Worm (Caenorhabditis elegans) whole organism, L2 larva: Measurements from ENCODE around the gene D1086.19.
A peak's percentile ranks its signal among the peaks of the same experiment; 100 is the strongest.

Experiments
- C34F6.9 ChIP-seq: fragments of 150-350 bp; optimal IDR thresholded peaks from 2 replicates; lab custom pipeline; 2014; ENCODE audit warnings: missing biosample characterization, missing genetic modification characterization
- F13H6.1 ChIP-seq: sonication (generic microtip); optimal IDR thresholded peaks from 2 replicates; lab custom pipeline; 2016; ENCODE audit warnings: missing genetic modification characterization, missing compliant biosample characterization
- ZK546.5 ChIP-seq: sonication (generic microtip); optimal IDR thresholded peaks from 2 replicates; lab custom pipeline; 2017; ENCODE audit warnings: missing biosample characterization, missing genetic modification characterization
- ama-1 ChIP-seq: fragments of 150-350 bp; optimal IDR thresholded peaks from 2 replicates; lab custom pipeline; 2018; ENCODE audit warnings: inconsistent platforms
- blmp-1 ChIP-seq: sonication (generic microtip); optimal IDR thresholded peaks from 2 replicates; lab custom pipeline; 2017; ENCODE audit warnings: missing genetic modification characterization, mild to moderate bottlenecking, missing compliant biosample characterization, antibody characterized with exemption, moderate library complexity; ENCODE audit not compliant: insufficient read depth
- ceh-16 ChIP-seq: fragments of 150-350 bp; optimal IDR thresholded peaks from 2 replicates; lab custom pipeline; 2014; ENCODE audit warnings: missing biosample characterization, missing genetic modification characterization
- ceh-82 ChIP-seq: fragments of 150-350 bp; optimal IDR thresholded peaks from 2 replicates; lab custom pipeline; 2014; ENCODE audit warnings: missing biosample characterization, missing genetic modification characterization
- crh-2 ChIP-seq: sonication (generic microtip); optimal IDR thresholded peaks from 2 replicates; lab custom pipeline; 2017; ENCODE audit warnings: missing biosample characterization, missing genetic modification characterization
- elt-1 ChIP-seq: fragments of 150-350 bp; optimal IDR thresholded peaks from 2 replicates; lab custom pipeline; 2014; ENCODE audit warnings: missing biosample characterization, missing genetic modification characterization
- elt-3 ChIP-seq: sonication (generic microtip); optimal IDR thresholded peaks from 2 replicates; lab custom pipeline; 2017; ENCODE audit warnings: missing biosample characterization, missing genetic modification characterization
- fos-1 ChIP-seq: fragments of 150-350 bp; optimal IDR thresholded peaks from 2 replicates; lab custom pipeline; 2014; ENCODE audit warnings: missing biosample characterization, missing genetic modification characterization
- lin-11 ChIP-seq: fragments of 150-350 bp; sonication (generic microtip); optimal IDR thresholded peaks from 2 replicates; lab custom pipeline; 2014; ENCODE audit warnings: missing biosample characterization, missing genetic modification characterization, inconsistent platforms, mixed read lengths
- lin-13 ChIP-seq: fragments of 150-350 bp; optimal IDR thresholded peaks from 2 replicates; lab custom pipeline; 2014; ENCODE audit warnings: missing biosample characterization, missing genetic modification reagents, missing genetic modification characterization
- lsy-2 ChIP-seq, 2 experiments: fragments of 150-350 bp in 1 of 2; sonication (generic microtip) in 1 of 2; optimal IDR thresholded peaks; 2 replicates each; lab custom pipeline; 2014 to 2017; ENCODE audit warnings: missing biosample characterization in 2 of 2, missing genetic modification characterization in 2 of 2
- mab-5 ChIP-seq: fragments of 150-350 bp; optimal IDR thresholded peaks from 2 replicates; lab custom pipeline; 2014; ENCODE audit warnings: missing biosample characterization, missing genetic modification characterization
- mbf-1 ChIP-seq: sonication (generic microtip); optimal IDR thresholded peaks from 2 replicates; lab custom pipeline; 2017; ENCODE audit warnings: missing biosample characterization, missing genetic modification characterization
- mdl-1 ChIP-seq, 2 experiments: fragments of 150-350 bp in 1 of 2; sonication (generic microtip) in 1 of 2; optimal IDR thresholded peaks; 2 replicates each; lab custom pipeline; 2017; ENCODE audit warnings: missing biosample characterization in 2 of 2, missing genetic modification characterization in 2 of 2
- nhr-10 ChIP-seq: sonication (generic microtip); optimal IDR thresholded peaks from 2 replicates; lab custom pipeline; 2017; ENCODE audit warnings: missing biosample characterization, missing genetic modification characterization
- nhr-11 ChIP-seq: fragments of 150-350 bp; optimal IDR thresholded peaks from 2 replicates; lab custom pipeline; 2014; ENCODE audit warnings: missing biosample characterization, missing genetic modification characterization
- nhr-12 ChIP-seq: fragments of 150-350 bp; optimal IDR thresholded peaks from 2 replicates; lab custom pipeline; 2014; ENCODE audit warnings: missing biosample characterization, missing genetic modification characterization
- nhr-129 ChIP-seq: fragments of 150-350 bp; optimal IDR thresholded peaks from 2 replicates; lab custom pipeline; 2014; ENCODE audit warnings: missing biosample characterization, missing genetic modification characterization
- nhr-21 ChIP-seq: fragments of 150-350 bp; optimal IDR thresholded peaks from 2 replicates; lab custom pipeline; 2014; ENCODE audit warnings: missing biosample characterization, missing genetic modification characterization
- nhr-23 ChIP-seq: fragments of 150-350 bp; optimal IDR thresholded peaks from 2 replicates; lab custom pipeline; 2014; ENCODE audit warnings: missing biosample characterization, missing genetic modification reagents, missing genetic modification characterization
- nhr-237 ChIP-seq: fragments of 150-350 bp; optimal IDR thresholded peaks from 2 replicates; lab custom pipeline; 2014; ENCODE audit warnings: missing biosample characterization, missing genetic modification characterization
- nhr-25 ChIP-seq: fragments of 150-350 bp; sonication (generic microtip); optimal IDR thresholded peaks from 3 replicates; lab custom pipeline; 2014; ENCODE audit warnings: missing biosample characterization, missing genetic modification characterization
- nhr-6 ChIP-seq: fragments of 150-350 bp; optimal IDR thresholded peaks from 2 replicates; lab custom pipeline; 2014; ENCODE audit warnings: missing biosample characterization, missing genetic modification characterization
- nhr-77 ChIP-seq: fragments of 150-350 bp; optimal IDR thresholded peaks from 2 replicates; lab custom pipeline; 2014; ENCODE audit warnings: missing biosample characterization, missing genetic modification characterization
- peb-1 ChIP-seq: fragments of 150-350 bp; optimal IDR thresholded peaks from 2 replicates; lab custom pipeline; 2014; ENCODE audit warnings: missing biosample characterization, missing genetic modification characterization
- skn-1 ChIP-seq: sonication (generic microtip); optimal IDR thresholded peaks from 2 replicates; lab custom pipeline; 2017; ENCODE audit warnings: missing biosample characterization, missing genetic modification characterization
- sma-3 ChIP-seq: sonication (generic microtip); optimal IDR thresholded peaks from 2 replicates; lab custom pipeline; 2016; ENCODE audit warnings: missing genetic modification reagents, missing genetic modification characterization, missing compliant biosample characterization
- sma-9 ChIP-seq, 2 experiments: fragments of 150-350 bp in 1 of 2; sonication (generic microtip) in 1 of 2; optimal IDR thresholded peaks; 2 replicates each; lab custom pipeline; 2014 to 2016; ENCODE audit warnings: missing genetic modification characterization in 2 of 2, mild to moderate bottlenecking in 1 of 2, missing biosample characterization in 1 of 2, missing compliant biosample characterization in 1 of 2, missing genetic modification reagents in 1 of 2, moderate library complexity in 1 of 2
- snpc-4 ChIP-seq: fragments of 150-350 bp; optimal IDR thresholded peaks from 2 replicates; lab custom pipeline; 2014; ENCODE audit warnings: missing biosample characterization, missing genetic modification characterization
- unc-39 ChIP-seq: fragments of 150-350 bp; optimal IDR thresholded peaks from 2 replicates; lab custom pipeline; 2014; ENCODE audit warnings: missing biosample characterization, missing genetic modification characterization
- unc-55 ChIP-seq: fragments of 150-350 bp; sonication (generic microtip); optimal IDR thresholded peaks from 3 replicates; lab custom pipeline; 2014; ENCODE audit warnings: missing biosample characterization, missing genetic modification reagents, missing genetic modification characterization
- unc-62 ChIP-seq: fragments of 150-350 bp; optimal IDR thresholded peaks from 2 replicates; lab custom pipeline; 2014; ENCODE audit warnings: missing biosample characterization, missing genetic modification reagents, missing genetic modification characterization
- ztf-1 ChIP-seq: fragments of 200-800 bp; sonication (Bioruptor generic); conservative IDR thresholded peaks from 2 replicates; pipeline ENCODE4 v1.3.6; 2022; ENCODE audit warnings: missing genetic modification characterization, missing compliant biosample characterization
- ztf-11 ChIP-seq: sonication (generic microtip); optimal IDR thresholded peaks from 2 replicates; lab custom pipeline; 2017; ENCODE audit warnings: missing biosample characterization, missing genetic modification characterization
- ztf-4 ChIP-seq: fragments of 150-350 bp; optimal IDR thresholded peaks from 2 replicates; lab custom pipeline; 2014; ENCODE audit warnings: missing biosample characterization, missing genetic modification characterization

D1086.19 gene

DNA sequence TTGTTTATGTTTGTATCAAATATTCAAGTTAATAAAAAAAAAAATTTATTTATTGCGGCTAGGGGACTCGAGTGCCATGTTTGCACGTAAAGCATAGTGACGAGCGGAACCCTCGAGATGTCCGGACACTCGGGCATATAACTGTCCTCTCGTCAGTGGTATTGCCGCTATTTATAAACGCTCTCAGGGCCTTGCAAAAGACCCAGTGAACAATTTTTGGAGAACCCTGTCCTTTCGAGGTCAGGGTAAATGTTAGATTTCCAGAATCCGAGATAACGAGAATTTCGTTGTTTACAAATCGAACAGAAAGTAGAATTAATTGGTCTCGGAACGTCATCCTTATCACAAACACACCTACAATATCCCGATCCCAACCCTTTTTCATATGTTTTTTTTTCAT, 4.3 kb downstream of the D1086.19 start, which contains the start of gene D1086.3:
Gene D1086.3, plus strand, starts transcription at position 390 of the 400 bp plus-strand sequence.
- TF ChIP-seq crh-2 (no peak), ama-1 (lab: Kevin White, UChicago) (peak; percentile 91), elt-3 (tag; lab: Kevin White, UChicago) (no peak), lin-13 (peak; percentile 8), nhr-6 (tag; lab: Kevin White, UChicago) (no peak), nhr-237 (tag; lab: Kevin White, UChicago) (no peak), nhr-129 (tag; lab: Kevin White, UChicago) (peak; percentile 30), fos-1 (tag; lab: Kevin White, UChicago) (peak; percentile 1), lsy-2 (tag; optimal IDR thresholded peaks at IDR 0.05; lab: Kevin White, UChicago) (peak in 1 of 2 experiments; percentile 44), C34F6.9 (tag; lab: Kevin White, UChicago) (peak; percentile 5), mab-5 (tag; lab: Kevin White, UChicago) (no peak), skn-1 (tag; lab: Kevin White, UChicago) (no peak), F13H6.1 (tag; lab: Kevin White, UChicago) (no peak), snpc-4 (peak; percentile 97), ztf-4 (tag; lab: Kevin White, UChicago) (no peak), ztf-1 (GFP tag; lab: Robert Waterston, UW) (0 out of 2 replicates have a peak, but pooled peaks have one; percentile 30), lin-11 (tag; lab: Kevin White, UChicago) (no peak), nhr-21 (tag; lab: Kevin White, UChicago) (peak; percentile 39), mbf-1 (tag; lab: Kevin White, UChicago) (no peak), blmp-1 (tag; lab: Kevin White, UChicago) (no peak), sma-9 (GFP tag; optimal IDR thresholded peaks at IDR 0.05; lab: Kevin White, UChicago) (peak; percentile 40), sma-9 (tag; optimal IDR thresholded peaks at IDR 0.05; lab: Kevin White, UChicago) (no peak), sma-3 (GFP tag; lab: Kevin White, UChicago) (peak; percentile 35)
- TF ChIP-seq, all 48 proteins: peak for 11

DNA sequence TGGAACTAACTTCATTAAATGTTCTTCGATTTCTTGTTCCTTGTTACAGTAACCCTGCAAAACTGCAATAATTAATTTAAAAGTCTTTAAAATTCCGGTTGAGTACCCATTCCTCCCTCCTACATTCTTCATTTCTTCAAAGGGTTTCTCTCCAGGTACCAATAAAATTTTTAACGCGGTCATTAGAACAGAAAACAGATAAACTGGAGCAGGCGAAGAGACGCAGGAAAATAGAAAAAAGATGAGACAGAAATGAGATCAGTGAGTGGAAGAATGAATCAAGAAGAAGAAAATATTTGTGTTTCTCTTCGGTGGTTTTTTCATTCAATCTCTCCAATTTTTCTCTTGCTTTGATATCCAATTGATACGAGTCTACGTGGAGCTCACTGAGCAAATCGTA, 5.7 kb downstream of the D1086.19 start, which contains the start of gene D1086.8:
Gene D1086.8, plus strand, starts transcription at position 301 of the 400 bp plus-strand sequence.
- TF ChIP-seq nhr-12 (no peak), snpc-4 (no peak), ZK546.5 (tag; lab: Kevin White, UChicago) (no peak), C34F6.9 (tag; lab: Kevin White, UChicago) (peak; percentile 4), ztf-11 (tag; lab: Kevin White, UChicago) (no peak)

DNA sequence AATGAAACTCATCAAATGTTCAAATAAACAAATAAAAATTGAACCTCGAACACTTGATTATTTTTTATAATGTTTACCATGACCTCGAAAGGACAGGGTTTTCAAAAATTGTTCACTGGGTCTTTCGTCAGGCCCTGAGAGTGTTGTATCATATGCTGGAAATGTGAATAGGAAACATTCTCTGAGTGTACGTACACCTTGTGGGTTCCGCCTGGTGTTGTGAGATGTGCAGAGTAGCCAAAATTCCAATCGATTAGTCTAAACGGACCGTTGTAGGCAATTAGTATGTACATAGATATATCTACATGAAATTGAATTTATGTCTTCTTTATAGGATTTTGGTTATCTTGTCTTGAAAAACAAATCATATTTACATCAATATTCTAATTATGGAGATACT, 6.4 kb downstream of the D1086.19 start:
- TF ChIP-seq lin-11 (tag; lab: Kevin White, UChicago) (no peak), elt-1 (tag; lab: Kevin White, UChicago) (no peak), ceh-16 (tag; lab: Kevin White, UChicago) (no peak), nhr-77 (tag; lab: Kevin White, UChicago) (no peak), fos-1 (tag; lab: Kevin White, UChicago) (no peak), peb-1 (no peak), F13H6.1 (tag; lab: Kevin White, UChicago) (no peak), ama-1 (lab: Kevin White, UChicago) (no peak)
- TF ChIP-seq, all 48 proteins: peak for 0

DNA sequence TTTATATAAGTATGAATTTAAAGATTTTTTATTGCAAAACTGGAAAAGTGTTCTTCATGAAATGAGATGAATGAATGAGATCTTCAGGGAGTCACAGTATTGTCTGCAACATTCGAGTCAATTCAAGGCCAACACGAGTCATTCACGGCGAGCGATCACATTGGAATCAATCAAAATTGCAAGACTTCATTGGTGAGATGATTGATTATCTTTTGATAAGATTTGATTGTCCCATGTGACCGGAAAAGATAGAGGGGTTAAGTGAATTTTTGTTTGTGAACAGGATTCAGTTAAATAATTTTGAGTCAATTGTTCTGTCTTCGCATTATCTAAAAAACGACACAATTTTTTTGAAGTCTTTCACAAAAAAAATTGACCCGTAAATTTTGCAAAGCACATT, 6.8 kb downstream of the D1086.19 start:
- no peak for TF ChIP-seq unc-62 (GFP tag; lab: Kevin White, UChicago)
- no peak for TF ChIP-seq crh-2
- TF ChIP-seq unc-39 (tag; lab: Kevin White, UChicago), result no peak
- peak; percentile 72 for TF ChIP-seq nhr-21 (tag; lab: Kevin White, UChicago)
- TF ChIP-seq nhr-25 (tag; lab: Kevin White, UChicago), result peak; percentile 65
- peak; percentile 84 for TF ChIP-seq sma-9 (GFP tag; optimal IDR thresholded peaks at IDR 0.05; lab: Kevin White, UChicago)
- TF ChIP-seq sma-9 (tag; optimal IDR thresholded peaks at IDR 0.05; lab: Kevin White, UChicago), result no peak
- TF ChIP-seq mdl-1 (tag; optimal IDR thresholded peaks at IDR 0.05; lab: Kevin White, UChicago), result peak in 1 of 2 experiments; percentile 3
- peak; percentile 57 for TF ChIP-seq sma-3 (GFP tag; lab: Kevin White, UChicago)
- peak; percentile 24 for TF ChIP-seq mab-5 (tag; lab: Kevin White, UChicago)
- peak; percentile 26 for TF ChIP-seq fos-1 (tag; lab: Kevin White, UChicago)

DNA sequence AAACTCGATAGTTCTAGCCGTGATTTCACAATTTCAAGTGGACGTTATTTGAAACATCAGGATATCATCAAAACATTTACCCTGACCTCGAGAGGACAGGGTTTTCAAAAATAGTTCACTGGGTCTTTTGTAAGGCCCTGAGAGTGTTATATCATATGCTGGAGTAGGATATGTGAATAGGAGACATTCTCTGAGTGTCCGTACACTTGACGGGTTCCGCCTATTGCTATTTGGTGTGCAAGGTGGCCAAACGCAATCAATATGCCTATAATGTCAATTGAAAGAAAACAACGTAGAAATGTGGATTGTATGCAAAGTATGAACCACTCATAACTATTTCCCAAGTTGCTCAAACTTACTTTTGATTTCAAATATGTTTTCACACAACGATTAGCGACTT, 9.2 kb downstream of the D1086.19 start:
- TF ChIP-seq C34F6.9 (tag; lab: Kevin White, UChicago) (no peak), nhr-25 (tag; lab: Kevin White, UChicago) (no peak), ceh-82 (tag; lab: Kevin White, UChicago) (no peak), unc-55 (GFP tag; lab: Kevin White, UChicago) (no peak), F13H6.1 (tag; lab: Kevin White, UChicago) (no peak), unc-39 (tag; lab: Kevin White, UChicago) (no peak), lin-13 (no peak), skn-1 (tag; lab: Kevin White, UChicago) (no peak), blmp-1 (tag; lab: Kevin White, UChicago) (no peak), nhr-77 (tag; lab: Kevin White, UChicago) (no peak), ztf-1 (GFP tag; lab: Robert Waterston, UW) (no peak), nhr-23 (tag; lab: Kevin White, UChicago) (no peak), nhr-11 (no peak), nhr-10 (tag; lab: Kevin White, UChicago) (no peak), snpc-4 (no peak), mdl-1 (tag; optimal IDR thresholded peaks at IDR 0.05; lab: Kevin White, UChicago) (no peak), elt-3 (tag; lab: Kevin White, UChicago) (no peak), lsy-2 (tag; optimal IDR thresholded peaks at IDR 0.05; lab: Kevin White, UChicago) (no peak), nhr-21 (tag; lab: Kevin White, UChicago) (no peak), ztf-4 (tag; lab: Kevin White, UChicago) (no peak)
- TF ChIP-seq, all 48 proteins: peak for 0
